Worm (Caenorhabditis elegans) whole organism, young adult: ENCODE results near the gene C50E3.7.

Experiments used
- B0019.2 ChIP-seq: fragments of 200-800 bp; sonication (Bioruptor generic); conservative IDR thresholded peaks from 2 replicates; pipeline ENCODE4 v1.3.6; 2022; ENCODE audit warnings: missing genetic modification reagents, missing genetic modification characterization, missing compliant biosample characterization
- B0035.1 ChIP-seq: sonication (generic microtip); optimal IDR thresholded peaks from 2 replicates; lab custom pipeline; 2016; ENCODE audit warnings: missing genetic modification characterization, mild to moderate bottlenecking, missing compliant biosample characterization, missing genotype, missing genetic modification reagents
- F22D6.2 ChIP-seq: sonication (generic microtip); optimal IDR thresholded peaks from 2 replicates; lab custom pipeline; 2016; ENCODE audit warnings: mild to moderate bottlenecking, missing genetic modification characterization, missing compliant biosample characterization
- F33H1.4 ChIP-seq: fragments of 200-800 bp; sonication (Bioruptor generic); IDR thresholded peaks from 2 replicates; pipeline ENCODE4 v1.3.6; 2022; ENCODE audit warnings: missing genetic modification reagents, missing genetic modification characterization, missing compliant biosample characterization
- F37B4.10 ChIP-seq: fragments of 200-800 bp; sonication (Bioruptor generic); IDR thresholded peaks from 2 replicates; pipeline ENCODE4 v1.3.6; 2022; ENCODE audit warnings: missing genetic modification characterization, missing compliant biosample characterization
- Y53F4B.3 ChIP-seq: fragments of 200-800 bp; sonication (Bioruptor generic); IDR thresholded peaks from 2 replicates; pipeline ENCODE4 v1.3.6; 2022; ENCODE audit warnings: missing genetic modification reagents, missing genetic modification characterization, missing compliant biosample characterization
- Y56A3A.18 ChIP-seq: fragments of 200-800 bp; sonication (Bioruptor generic); IDR thresholded peaks from 2 replicates; pipeline ENCODE4 v1.3.6; 2022; ENCODE audit warnings: missing genetic modification reagents, missing genetic modification characterization, missing compliant biosample characterization
- ZK185.1 ChIP-seq: sonication (generic microtip); optimal IDR thresholded peaks from 2 replicates; lab custom pipeline; 2016; ENCODE audit warnings: mild to moderate bottlenecking, missing genetic modification characterization, missing compliant biosample characterization; ENCODE audit not compliant: poor library complexity, severe bottlenecking
- ama-1 ChIP-seq, 3 experiments: fragments of 150-350 bp in 1 of 3; sonication (generic microtip) in 2 of 3; optimal IDR thresholded peaks; 2 replicates each; lab custom pipeline; 2014 to 2018; ENCODE audit warnings: missing biosample characterization in 2 of 3, missing genetic modification characterization in 2 of 3, missing genetic modification reagents in 2 of 3
- aptf-2 ChIP-seq: fragments of 200-800 bp; sonication (Bioruptor generic); conservative IDR thresholded peaks from 2 replicates; pipeline ENCODE4 v1.3.6; 2022; ENCODE audit warnings: missing genetic modification reagents, missing genetic modification characterization, missing compliant biosample characterization
- atf-7 ChIP-seq: sonication (generic microtip); optimal IDR thresholded peaks from 2 replicates; lab custom pipeline; 2017; ENCODE audit warnings: mild to moderate bottlenecking, missing genetic modification characterization, missing compliant biosample characterization
- attf-6 ChIP-seq: fragments of 200-800 bp; sonication (Bioruptor generic); IDR thresholded peaks from 2 replicates; pipeline ENCODE4 v1.3.6; 2022; ENCODE audit warnings: missing genetic modification reagents, missing genetic modification characterization, missing compliant biosample characterization
- cebp-2 ChIP-seq: fragments of 200-800 bp; sonication (Bioruptor generic); IDR thresholded peaks from 2 replicates; pipeline ENCODE4 v1.3.6; 2022; ENCODE audit warnings: missing genetic modification characterization, missing compliant biosample characterization
- ceh-100 ChIP-seq: fragments of 200-800 bp; sonication (Bioruptor generic); IDR thresholded peaks from 2 replicates; pipeline ENCODE4 v1.3.6; 2022; ENCODE audit warnings: missing genetic modification reagents, missing genetic modification characterization, missing compliant biosample characterization
- ceh-79 ChIP-seq: sonication (generic microtip); optimal IDR thresholded peaks from 2 replicates; lab custom pipeline; 2017; ENCODE audit warnings: mild to moderate bottlenecking, missing genetic modification characterization, missing compliant biosample characterization
- chd-7 ChIP-seq: sonication (generic microtip); optimal IDR thresholded peaks from 2 replicates; lab custom pipeline; 2016; ENCODE audit warnings: mild to moderate bottlenecking, missing genetic modification characterization, moderate library complexity, missing compliant biosample characterization
- die-1 ChIP-seq: sonication (generic microtip); optimal IDR thresholded peaks from 2 replicates; lab custom pipeline; 2016; ENCODE audit warnings: missing genotype, mild to moderate bottlenecking, missing genetic modification characterization, missing compliant biosample characterization
- fkh-3 ChIP-seq: sonication (generic microtip); optimal IDR thresholded peaks from 2 replicates; lab custom pipeline; 2016; ENCODE audit warnings: mild to moderate bottlenecking, missing genetic modification characterization, missing compliant biosample characterization
- him-1 ChIP-seq: sonication (generic microtip); optimal IDR thresholded peaks from 2 replicates; lab custom pipeline; 2016; ENCODE audit warnings: missing genotype, missing genetic modification reagents, missing genetic modification characterization, missing compliant biosample characterization
- hlh-26 ChIP-seq: fragments of 200-800 bp; sonication (Bioruptor generic); conservative IDR thresholded peaks from 2 replicates; pipeline ENCODE4 v1.3.6; 2022; ENCODE audit warnings: missing genetic modification reagents, missing genetic modification characterization, missing compliant biosample characterization
- hrde-1 ChIP-seq: sonication (generic microtip); optimal IDR thresholded peaks from 2 replicates; lab custom pipeline; 2016; ENCODE audit warnings: missing genetic modification characterization, mild to moderate bottlenecking, missing compliant biosample characterization, moderate library complexity, missing genotype, missing genetic modification reagents, borderline replicate concordance
- lin-26 ChIP-seq: fragments of 200-800 bp; sonication (Bioruptor generic); IDR thresholded peaks from 2 replicates; pipeline ENCODE4 v1.3.6; 2022; ENCODE audit warnings: missing genetic modification reagents, missing genetic modification characterization, missing compliant biosample characterization
- lin-40 ChIP-seq: sonication (generic microtip); optimal IDR thresholded peaks from 2 replicates; lab custom pipeline; 2016; ENCODE audit warnings: missing genetic modification characterization, mild to moderate bottlenecking, missing compliant biosample characterization, missing genotype, missing genetic modification reagents
- lin-54 ChIP-seq: fragments of 200-800 bp; sonication (Bioruptor generic); optimal IDR thresholded peaks from 2 replicates; lab custom pipeline; 2018; ENCODE audit warnings: mild to moderate bottlenecking, missing genetic modification characterization, missing compliant biosample characterization
- lsy-27 ChIP-seq: sonication (generic microtip); optimal IDR thresholded peaks from 2 replicates; lab custom pipeline; 2017; ENCODE audit warnings: missing genetic modification characterization, mild to moderate bottlenecking, missing compliant biosample characterization, antibody characterized with exemption, missing genotype, borderline replicate concordance; ENCODE audit not compliant: insufficient read depth
- mcd-1 ChIP-seq: fragments of 200-800 bp; sonication (Bioruptor generic); IDR thresholded peaks from 2 replicates; pipeline ENCODE4 v1.3.6; 2022; ENCODE audit warnings: missing genetic modification reagents, missing genetic modification characterization, missing compliant biosample characterization
- nfya-2 ChIP-seq: fragments of 200-800 bp; sonication (Bioruptor generic); IDR thresholded peaks from 2 replicates; pipeline ENCODE4 v1.3.6; 2022; ENCODE audit warnings: missing genetic modification reagents, missing genetic modification characterization, missing compliant biosample characterization
- nhr-120 ChIP-seq: fragments of 200-800 bp; sonication (Bioruptor generic); IDR thresholded peaks from 2 replicates; pipeline ENCODE4 v1.3.6; 2022; ENCODE audit warnings: missing genetic modification characterization, missing compliant biosample characterization
- nhr-179 ChIP-seq: sonication (generic microtip); optimal IDR thresholded peaks from 2 replicates; lab custom pipeline; 2016; ENCODE audit warnings: mild to moderate bottlenecking, missing genetic modification characterization, missing compliant biosample characterization
- nhr-90 ChIP-seq: sonication (generic microtip); optimal IDR thresholded peaks from 2 replicates; lab custom pipeline; 2016; ENCODE audit warnings: missing genotype, mild to moderate bottlenecking, missing genetic modification characterization, missing compliant biosample characterization
- pbrm-1 ChIP-seq: fragments of 200-800 bp; sonication (Bioruptor generic); IDR thresholded peaks from 2 replicates; pipeline ENCODE4 v1.3.6; 2022; ENCODE audit warnings: missing genetic modification reagents, missing genetic modification characterization, missing compliant biosample characterization
- pha-4 ChIP-seq: fragments of 150-350 bp; sonication (generic microtip); optimal IDR thresholded peaks from 2 replicates; lab custom pipeline; 2014; ENCODE audit warnings: missing biosample characterization, missing genetic modification reagents, missing genetic modification characterization
- repo-1 ChIP-seq: sonication (generic microtip); optimal IDR thresholded peaks from 2 replicates; lab custom pipeline; 2017; ENCODE audit warnings: mild to moderate bottlenecking, missing genetic modification characterization, missing compliant biosample characterization
- snpc-3.4 ChIP-seq: sonication (generic microtip); optimal IDR thresholded peaks from 2 replicates; lab custom pipeline; 2017; ENCODE audit warnings: missing genetic modification characterization, mild to moderate bottlenecking, missing compliant biosample characterization, antibody characterized with exemption, moderate library complexity, missing genotype, missing genetic modification reagents
- snpc-4 ChIP-seq, 5 experiments: fragments of 150-350 bp in 1 of 5; sonication (generic microtip) in 4 of 5; optimal IDR thresholded peaks; 2 replicates each; lab custom pipeline; 2014 to 2018; ENCODE audit warnings: missing genetic modification characterization in 5 of 5, missing biosample characterization in 3 of 5, antibody characterized with exemption in 2 of 5, mild to moderate bottlenecking in 2 of 5, missing compliant biosample characterization in 2 of 5, missing genotype in 2 of 5, moderate library complexity in 2 of 5, missing genetic modification reagents in 1 of 5
- sptf-2 ChIP-seq: fragments of 200-800 bp; sonication (Bioruptor generic); optimal IDR thresholded peaks from 2 replicates; lab custom pipeline; 2018; ENCODE audit warnings: mild to moderate bottlenecking, missing genetic modification characterization, missing compliant biosample characterization
- zfh-2 ChIP-seq: fragments of 200-800 bp; sonication (Bioruptor generic); conservative IDR thresholded peaks from 2 replicates; pipeline ENCODE4 v1.3.6; 2022; ENCODE audit warnings: missing genetic modification reagents, missing genetic modification characterization, missing compliant biosample characterization
- ztf-3 ChIP-seq: fragments of 200-800 bp; sonication (Bioruptor generic); optimal IDR thresholded peaks from 2 replicates; lab custom pipeline; 2018; ENCODE audit warnings: mild to moderate bottlenecking, missing genetic modification characterization, missing compliant biosample characterization
- ztf-6 ChIP-seq: fragments of 200-800 bp; sonication (Bioruptor generic); IDR thresholded peaks from 2 replicates; pipeline ENCODE4 v1.3.6; 2022; ENCODE audit warnings: missing genetic modification reagents, missing genetic modification characterization, missing compliant biosample characterization

C50E3.7 gene

ce11 chrV:7641718-7642117 is 43.5 kb upstream of the C50E3.7 start:
- TF ChIP-seq chd-7 (tag; lab: Kevin White, UChicago) = no peak
- no peak for TF ChIP-seq atf-7 (tag; lab: Kevin White, UChicago)

ce11 chrV:7639787-7640186 is 41.6 kb upstream of the C50E3.7 start, which contains the start of gene F07C4.10:
Gene F07C4.10, minus strand, starts transcription at chrV:7639887.
- TF ChIP-seq nhr-120 (GFP tag; lab: Robert Waterston, UW) (no peak), hrde-1 (tag; lab: Kevin White, UChicago) (no peak), ceh-100 (GFP tag; lab: Robert Waterston, UW) (no peak), attf-6 (GFP tag; lab: Robert Waterston, UW) (no peak), F22D6.2 (tag; lab: Kevin White, UChicago) (no peak), Y53F4B.3 (no peak), F37B4.10 (GFP tag; lab: Robert Waterston, UW) (no peak)

- TF ChIP-seq hlh-26 (no peak), sptf-2 (GFP tag; lab: Kevin White, UChicago) (no peak), lsy-27 (tag; lab: Kevin White, UChicago) (no peak), lin-26 (GFP tag; lab: Robert Waterston, UW) (no peak), attf-6 (GFP tag; lab: Robert Waterston, UW) (no peak), cebp-2 (no peak), Y56A3A.18 (GFP tag; lab: Robert Waterston, UW) (no peak), fkh-3 (tag; lab: Kevin White, UChicago) (no peak), lin-40 (tag; lab: Kevin White, UChicago) (no peak), ztf-3 (GFP tag; lab: Kevin White, UChicago) (no peak), nhr-179 (tag; lab: Kevin White, UChicago) (no peak), die-1 (tag; lab: Kevin White, UChicago) (no peak), nfya-2 (GFP tag; lab: Robert Waterston, UW) (no peak), B0019.2 (no peak), him-1 (no peak), pbrm-1 (GFP tag; lab: Robert Waterston, UW) (no peak), ZK185.1 (no peak), F33H1.4 (GFP tag; lab: Robert Waterston, UW) (no peak)
- TF ChIP-seq, all 124 proteins: peak for 0
These were observed 41.2 kb upstream of the C50E3.7 start for ce11 chrV:7639356-7639755.

- TF ChIP-seq mcd-1 (GFP tag; lab: Robert Waterston, UW) = no peak
- TF ChIP-seq atf-7 (tag; lab: Kevin White, UChicago) = no peak
- no peak for TF ChIP-seq F22D6.2 (tag; lab: Kevin White, UChicago)
- no peak for TF ChIP-seq ztf-6
- TF ChIP-seq zfh-2 = no peak
- no peak for TF ChIP-seq B0035.1
- no peak for TF ChIP-seq nhr-179 (tag; lab: Kevin White, UChicago)
- TF ChIP-seq lin-54 = no peak
- TF ChIP-seq ceh-79 (tag; lab: Kevin White, UChicago) = no peak
- no peak for TF ChIP-seq pha-4 (tag; lab: Kevin White, UChicago)
- no peak for TF ChIP-seq aptf-2 (GFP tag; lab: Robert Waterston, UW)
- no peak for TF ChIP-seq snpc-4 (GFP tag; optimal IDR thresholded peaks at IDR 0.05; lab: Kevin White, UChicago)
- TF ChIP-seq snpc-4 (tag; optimal IDR thresholded peaks at IDR 0.05; lab: Kevin White, UChicago) = no peak
- TF ChIP-seq repo-1 = no peak
- TF ChIP-seq snpc-3.4 (tag; lab: Kevin White, UChicago) = no peak
- TF ChIP-seq nhr-90 = no peak
- TF ChIP-seq ama-1 (optimal IDR thresholded peaks at IDR 0.05; lab: Kevin White, UChicago) = no peak
- no peak for TF ChIP-seq ama-1 (GFP tag; optimal IDR thresholded peaks at IDR 0.05; lab: Kevin White, UChicago)
These were observed 39.6 kb upstream of the C50E3.7 start, which contains the start of gene clec-45 for ce11 chrV:7637801-7638200. Gene clec-45, plus strand, starts transcription at chrV:7638101.
